Worm (Caenorhabditis elegans) whole organism, midembryonic: ENCODE measurements around the gene R53.5.

ENCODE experiments used
- T22C8.4 ChIP-seq: fragments of 200-800 bp; sonication (Bioruptor generic); IDR thresholded peaks from 2 replicates; pipeline ENCODE4 v1.3.6; 2022; ENCODE audit warnings: missing genetic modification characterization, missing compliant biosample characterization
- cog-1 ChIP-seq: sonication (generic microtip); optimal IDR thresholded peaks from 2 replicates; lab custom pipeline; 2016; ENCODE audit warnings: missing genetic modification characterization, missing compliant biosample characterization
- flt-1 ChIP-seq: fragments of 200-800 bp; sonication (Bioruptor generic); IDR thresholded peaks from 2 replicates; pipeline ENCODE4 v1.3.6; 2022; ENCODE audit warnings: missing genetic modification characterization, missing compliant biosample characterization
- klf-2 ChIP-seq: fragments of 200-800 bp; sonication (Bioruptor generic); conservative IDR thresholded peaks from 2 replicates; pipeline ENCODE4 v1.3.6; 2022; ENCODE audit warnings: missing genetic modification reagents, missing genetic modification characterization, missing compliant biosample characterization
- med-1 ChIP-seq: sonication (generic microtip); optimal IDR thresholded peaks from 2 replicates; lab custom pipeline; 2017; ENCODE audit warnings: missing genetic modification characterization, mild to moderate bottlenecking, missing compliant biosample characterization, antibody characterized with exemption, missing genetic modification reagents; ENCODE audit not compliant: insufficient read depth
- ref-1 ChIP-seq: fragments of 200-800 bp; sonication (Bioruptor generic); conservative IDR thresholded peaks from 2 replicates; pipeline ENCODE4 v1.3.6; 2022; ENCODE audit warnings: missing genetic modification reagents, missing genetic modification characterization, missing compliant biosample characterization
- tab-1 ChIP-seq: fragments of 200-800 bp; sonication (Bioruptor generic); IDR thresholded peaks from 2 replicates; pipeline ENCODE4 v1.3.6; 2022; ENCODE audit warnings: missing genetic modification characterization, missing compliant biosample characterization
- ztf-23 ChIP-seq: fragments of 200-800 bp; sonication (Bioruptor generic); IDR thresholded peaks from 2 replicates; pipeline ENCODE4 v1.3.6; 2022; ENCODE audit warnings: missing genetic modification reagents, missing genetic modification characterization, missing compliant biosample characterization
- ztf-29 ChIP-seq: fragments of 200-800 bp; sonication (Bioruptor generic); IDR thresholded peaks from 2 replicates; pipeline ENCODE4 v1.3.6; 2022; ENCODE audit warnings: missing genetic modification reagents, missing genetic modification characterization, missing compliant biosample characterization

R53.5 gene

ce11 chrII:9931012-9931411 is 39.3 kb downstream of the R53.5 start:
- TF ChIP-seq klf-2 (GFP tag; lab: Robert Waterston, UW) (no peak), ztf-23 (no peak), flt-1 (GFP tag; lab: Robert Waterston, UW) (peak; percentile 5; the same call in 1 of the 2 replicates), med-1 (GFP tag; lab: Kevin White, UChicago) (no peak)

ce11 chrII:9928470-9928869 is 41.8 kb downstream of the R53.5 start:
- TF ChIP-seq flt-1 (GFP tag; lab: Robert Waterston, UW) (no peak), T22C8.4 (GFP tag; lab: Robert Waterston, UW) (no peak), ztf-23 (no peak), ztf-29 (GFP tag; lab: Robert Waterston, UW) (no peak), ref-1 (GFP tag; lab: Robert Waterston, UW) (no peak), klf-2 (GFP tag; lab: Robert Waterston, UW) (no peak), cog-1 (no peak)

ce11 chrII:9921622-9922269 is 48.5 kb downstream of the R53.5 start, which contains the start of gene C05C10.2:
C05C10.2 (plus strand) TSS chrII:9922219.
- TF ChIP-seq T22C8.4 (GFP tag; lab: Robert Waterston, UW), result no peak
- no peak for TF ChIP-seq tab-1
- no peak for TF ChIP-seq flt-1 (GFP tag; lab: Robert Waterston, UW)

ce11 chrII:9920468-9920867 is 49.8 kb downstream of the R53.5 start, which contains the start of gene pho-10:
pho-10 (minus strand) TSS chrII:9920568.
- TF ChIP-seq ztf-29 (GFP tag; lab: Robert Waterston, UW) (no peak), ref-1 (GFP tag; lab: Robert Waterston, UW) (no peak), tab-1 (no peak), klf-2 (GFP tag; lab: Robert Waterston, UW) (no peak), med-1 (GFP tag; lab: Kevin White, UChicago) (no peak), T22C8.4 (GFP tag; lab: Robert Waterston, UW) (no peak), ztf-23 (no peak), flt-1 (GFP tag; lab: Robert Waterston, UW) (no peak), cog-1 (no peak)
